Fruit fly (Drosophila melanogaster) whole organism, embryonic: ENCODE data around the gene CG6028.

Source experiments
- Ada2b ChIP-seq: fragments of 200-800 bp; sonication (Bioruptor generic); IDR thresholded peaks from 2 replicates; pipeline ENCODE4 v1.3.6; 2022; ENCODE audit warnings: missing biosample characterization, missing genetic modification characterization
- Aef1 ChIP-seq: fragments of 200-800 bp; sonication (Bioruptor generic); IDR thresholded peaks from 3 replicates; pipeline ENCODE4 v1.3.6; 2022; ENCODE audit warnings: missing biosample characterization, missing genetic modification characterization
- B-H1 ChIP-seq: fragments of 200-800 bp; sonication (Bioruptor generic); IDR thresholded peaks from 3 replicates; pipeline ENCODE4 v1.3.6; 2022; ENCODE audit warnings: missing biosample characterization, missing genetic modification characterization
- CG10565 ChIP-seq: fragments of 200-800 bp; sonication (Bioruptor generic); optimal IDR thresholded peaks from 3 replicates; lab custom pipeline; 2016; ENCODE audit warnings: missing biosample characterization, mild to moderate bottlenecking, missing genetic modification characterization
- CG12744 ChIP-seq: fragments of 200-800 bp; sonication (Bioruptor generic); optimal IDR thresholded peaks from 2 replicates; lab custom pipeline; 2016; ENCODE audit warnings: missing biosample characterization, missing genetic modification characterization
- CG13424 ChIP-seq: fragments of 200-800 bp; sonication (Bioruptor generic); optimal IDR thresholded peaks from 2 replicates; lab custom pipeline; 2019; ENCODE audit warnings: missing biosample characterization, mild to moderate bottlenecking, missing genetic modification characterization, moderate library complexity
- CG13894 ChIP-seq: fragments of 200-800 bp; sonication (Bioruptor generic); optimal IDR thresholded peaks from 3 replicates; lab custom pipeline; 2018; ENCODE audit warnings: missing biosample characterization, mild to moderate bottlenecking, missing genetic modification characterization, moderate library complexity
- CG14014 ChIP-seq: fragments of 200-800 bp; sonication (Bioruptor generic); IDR thresholded peaks from 2 replicates; pipeline ENCODE4 v1.3.6; 2022; ENCODE audit warnings: missing biosample characterization, missing genetic modification characterization
- CG14441 ChIP-seq: fragments of 200-800 bp; sonication (Bioruptor generic); IDR thresholded peaks from 2 replicates; pipeline ENCODE4 v1.3.6; 2022; ENCODE audit warnings: missing biosample characterization, missing genetic modification characterization
- CG15479 ChIP-seq: fragments of 200-800 bp; sonication (Bioruptor generic); optimal IDR thresholded peaks from 3 replicates; lab custom pipeline; 2019; ENCODE audit warnings: missing biosample characterization, mild to moderate bottlenecking, missing genetic modification characterization, moderate library complexity
- CG17912 ChIP-seq: fragments of 200-800 bp; sonication (Bioruptor generic); optimal IDR thresholded peaks from 2 replicates; lab custom pipeline; 2018; ENCODE audit warnings: missing biosample characterization, mild to moderate bottlenecking, missing genetic modification characterization
- CG18764 ChIP-seq: fragments of 200-800 bp; sonication (Bioruptor generic); optimal IDR thresholded peaks from 3 replicates; lab custom pipeline; 2016; ENCODE audit warnings: missing biosample characterization, missing genetic modification characterization
- CG2712 ChIP-seq: fragments of 200-800 bp; optimal IDR thresholded peaks from 3 replicates; lab custom pipeline; 2019; ENCODE audit warnings: missing biosample characterization, mild to moderate bottlenecking, missing genetic modification characterization, moderate library complexity
- CG30431 ChIP-seq: fragments of 200-800 bp; sonication (Bioruptor generic); optimal IDR thresholded peaks from 2 replicates; lab custom pipeline; 2017; ENCODE audit warnings: missing biosample characterization, missing genetic modification characterization
- CG3726 ChIP-seq: fragments of 200-800 bp; sonication (Bioruptor generic); IDR thresholded peaks from 3 replicates; pipeline ENCODE4, ENCODE4 v1.3.6; 2022; ENCODE audit warnings: missing biosample characterization, missing genetic modification characterization
- CG4360 ChIP-seq: fragments of 200-800 bp; sonication (Bioruptor generic); IDR thresholded peaks from 2 replicates; pipeline ENCODE4 v1.3.6; 2022; ENCODE audit warnings: missing biosample characterization, missing genetic modification characterization
- CG4404 ChIP-seq: fragments of 200-800 bp; sonication (Bioruptor generic); IDR thresholded peaks from 2 replicates; pipeline ENCODE4 v1.3.6; 2022; ENCODE audit warnings: missing biosample characterization, missing genetic modification characterization
- CG7372 ChIP-seq: fragments of 200-800 bp; sonication (Bioruptor generic); IDR thresholded peaks from 2 replicates; pipeline ENCODE4 v1.3.6; 2022; ENCODE audit warnings: missing biosample characterization, missing genetic modification characterization
- CG8089 ChIP-seq: fragments of 200-800 bp; sonication (Bioruptor generic); optimal IDR thresholded peaks from 3 replicates; lab custom pipeline; 2016; ENCODE audit warnings: missing biosample characterization, missing genetic modification characterization
- CG9876 ChIP-seq: fragments of 200-800 bp; sonication (Bioruptor generic); optimal IDR thresholded peaks from 2 replicates; lab custom pipeline; 2016; ENCODE audit warnings: missing biosample characterization, missing genetic modification characterization
- Dek ChIP-seq: fragments of 200-800 bp; sonication (Bioruptor generic); optimal IDR thresholded peaks from 3 replicates; lab custom pipeline; 2019; ENCODE audit warnings: missing biosample characterization, mild to moderate bottlenecking, missing genetic modification characterization, moderate library complexity
- Drgx ChIP-seq: fragments of 200-800 bp; sonication (Bioruptor generic); IDR thresholded peaks from 2 replicates; pipeline ENCODE4 v1.3.6; 2022; ENCODE audit warnings: missing biosample characterization, missing genetic modification characterization
- Hr51 ChIP-seq, 2 experiments: fragments of 200-800 bp; sonication (Bioruptor generic); optimal IDR thresholded peaks; 2 replicates in 1 of 2; 3 replicates in 1 of 2; lab custom pipeline; 2016 to 2018; ENCODE audit warnings: missing biosample characterization in 2 of 2, missing genetic modification characterization in 2 of 2, mild to moderate bottlenecking in 1 of 2, moderate library complexity in 1 of 2
- Lpt ChIP-seq: fragments of >200 bp; optimal IDR thresholded peaks from 2 replicates; lab custom pipeline; 2018; ENCODE audit warnings: missing biosample characterization, missing genetic modification characterization
- Pdp1 ChIP-seq, 2 experiments: fragments of 200-800 bp; sonication (Bioruptor generic); optimal IDR thresholded peaks; 3 replicates each; lab custom pipeline; 2016; ENCODE audit warnings: missing biosample characterization in 2 of 2, missing genetic modification characterization in 2 of 2, mild to moderate bottlenecking in 1 of 2, moderate library complexity in 1 of 2
- Ravus ChIP-seq: fragments of 200-800 bp; sonication (Bioruptor generic); IDR thresholded peaks from 2 replicates; pipeline ENCODE4 v1.3.6; 2022; ENCODE audit warnings: missing biosample characterization, missing genetic modification characterization
- Spps ChIP-seq: fragments of 200-800 bp; sonication (Bioruptor generic); optimal IDR thresholded peaks from 2 replicates; lab custom pipeline; 2018; ENCODE audit warnings: missing biosample characterization, mild to moderate bottlenecking, missing genetic modification characterization
- abd-A ChIP-seq: fragments of 200-800 bp; sonication (Bioruptor generic); optimal IDR thresholded peaks from 3 replicates; lab custom pipeline; 2019; ENCODE audit warnings: missing biosample characterization, mild to moderate bottlenecking, missing genetic modification characterization, moderate library complexity
- ase ChIP-seq: fragments of 200-800 bp; sonication (Bioruptor generic); IDR thresholded peaks from 3 replicates; pipeline ENCODE4 v1.3.6; 2022; ENCODE audit warnings: missing biosample characterization, missing genetic modification characterization
- bigmax ChIP-seq: fragments of 200-800 bp; sonication (Bioruptor generic); optimal IDR thresholded peaks from 2 replicates; lab custom pipeline; 2018; ENCODE audit warnings: missing biosample characterization, mild to moderate bottlenecking, missing genetic modification characterization
- bowl ChIP-seq: fragments of 200-800 bp; sonication (Bioruptor generic); IDR thresholded peaks from 2 replicates; pipeline ENCODE4 v1.3.6; 2022; ENCODE audit warnings: missing biosample characterization, missing genetic modification characterization
- crp ChIP-seq, 2 experiments: fragments of 200-800 bp; sonication (Bioruptor generic); optimal IDR thresholded peaks; 2 replicates in 1 of 2; 3 replicates in 1 of 2; lab custom pipeline; 2017; ENCODE audit warnings: missing biosample characterization in 2 of 2, missing genetic modification characterization in 2 of 2, mild to moderate bottlenecking in 1 of 2, moderate library complexity in 1 of 2
- disco-r ChIP-seq: fragments of 200-800 bp; sonication (Bioruptor generic); optimal IDR thresholded peaks from 2 replicates; lab custom pipeline; 2016; ENCODE audit warnings: missing biosample characterization, missing genetic modification characterization
- fru ChIP-seq: fragments of >200 bp; optimal IDR thresholded peaks from 2 replicates; lab custom pipeline; 2017
- gfzf ChIP-seq: fragments of 200-800 bp; sonication (Bioruptor generic); optimal IDR thresholded peaks from 2 replicates; lab custom pipeline; 2016; ENCODE audit warnings: missing biosample characterization, mild to moderate bottlenecking, missing genetic modification characterization, moderate library complexity
- gsb ChIP-seq: fragments of 200-800 bp; sonication (Bioruptor generic); IDR thresholded peaks from 2 replicates; pipeline ENCODE4 v1.3.6; 2022; ENCODE audit warnings: missing biosample characterization, missing genetic modification characterization
- kah ChIP-seq: fragments of 200-800 bp; sonication (Bioruptor generic); optimal IDR thresholded peaks from 2 replicates; lab custom pipeline; 2018; ENCODE audit warnings: missing biosample characterization, mild to moderate bottlenecking, missing genetic modification characterization
- kni ChIP-seq: fragments of 200-800 bp; sonication (Bioruptor generic); optimal IDR thresholded peaks from 3 replicates; lab custom pipeline; 2017; ENCODE audit warnings: mild to moderate bottlenecking, missing biosample characterization, missing genetic modification reagents, missing genetic modification characterization
- mld ChIP-seq: fragments of 200-800 bp; sonication (Bioruptor generic); IDR thresholded peaks from 3 replicates; pipeline ENCODE4 v1.3.6; 2022; ENCODE audit warnings: missing biosample characterization, missing genetic modification characterization; ENCODE audit not compliant: partially characterized antibody
- nau ChIP-seq: fragments of 200-800 bp; sonication (Bioruptor generic); optimal IDR thresholded peaks from 3 replicates; lab custom pipeline; 2017; ENCODE audit warnings: missing biosample characterization, mild to moderate bottlenecking, missing genetic modification characterization, missing genetic modification reagents
- nerfin-1 ChIP-seq: fragments of 200-800 bp; sonication (Bioruptor generic); optimal IDR thresholded peaks from 3 replicates; lab custom pipeline; 2019; ENCODE audit warnings: missing biosample characterization, mild to moderate bottlenecking, missing genetic modification characterization, moderate library complexity
- nerfin-2 ChIP-seq: fragments of 200-800 bp; sonication (Bioruptor generic); IDR thresholded peaks from 2 replicates; pipeline ENCODE4 v1.3.6; 2022; ENCODE audit warnings: missing biosample characterization, missing genetic modification characterization; ENCODE audit not compliant: partially characterized antibody
- sens ChIP-seq: fragments of 200-800 bp; sonication (Bioruptor generic); peaks from one replicate; lab custom pipeline; 2016; ENCODE audit warnings: missing biosample characterization, missing genetic modification characterization
- sim ChIP-seq: fragments of 200-800 bp; sonication (Bioruptor generic); IDR thresholded peaks from 2 replicates; pipeline ENCODE4 v1.3.6; 2022; ENCODE audit warnings: missing biosample characterization, missing genetic modification characterization
- so ChIP-seq: fragments of 200-800 bp; sonication (Bioruptor generic); IDR thresholded peaks from 3 replicates; pipeline ENCODE4 v1.3.6; 2022; ENCODE audit warnings: missing biosample characterization, missing genetic modification characterization
- ssp ChIP-seq: fragments of 200-800 bp; sonication (Bioruptor generic); IDR thresholded peaks from 2 replicates; pipeline ENCODE4 v1.3.6; 2022; ENCODE audit warnings: missing biosample characterization, missing genetic modification characterization
- tap ChIP-seq: fragments of 200-800 bp; optimal IDR thresholded peaks from 3 replicates; lab custom pipeline; 2019; ENCODE audit warnings: missing biosample characterization, mild to moderate bottlenecking, missing genetic modification characterization, moderate library complexity
- ttk ChIP-seq: fragments of 200-800 bp; sonication (Bioruptor generic); IDR thresholded peaks from 2 replicates; pipeline ENCODE4 v2.1.2; 2022; ENCODE audit warnings: missing biosample characterization, missing genetic modification characterization
- zen ChIP-seq: fragments of 200-800 bp; sonication (Bioruptor generic); optimal IDR thresholded peaks from 3 replicates; lab custom pipeline; 2018; ENCODE audit warnings: missing biosample characterization, mild to moderate bottlenecking, missing genetic modification characterization, moderate library complexity

The CG6028 gene

dm6 chr3R:22026922-22027742 lies 1.8 kb upstream of the CG6028 start, which contains the start of the genes Cchl and ND-42 (continued):
- TF ChIP-seq Spps (tag; lab: Kevin White, UChicago) (peak; percentile 25), tap (no peak), Drgx (GFP tag; lab: Robert Waterston, UW) (peak; percentile 62), mld (no peak), nerfin-1 (tag; lab: Kevin White, UChicago) (peak; percentile 74), Pdp1 (GFP tag; optimal IDR thresholded peaks at IDR 0.05; lab: Kevin White, UChicago) (peak; percentile 77 to 95), CG15479 (GFP tag; lab: Kevin White, UChicago) (no peak), CG12744 (GFP tag; lab: Kevin White, UChicago) (no peak), Ravus (GFP tag; lab: Robert Waterston, UW) (peak; percentile 8), nerfin-2 (no peak), fru (lab: Kevin White, UChicago) (no peak), CG7372 (GFP tag; lab: Robert Waterston, UW) (peak; percentile 62; the same call in 1 of the 2 replicates), crp (GFP tag; optimal IDR thresholded peaks at IDR 0.05; lab: Kevin White, UChicago) (peak; percentile 9 to 82), kni (GFP tag; lab: Kevin White, UChicago) (peak; percentile 88), CG18764 (GFP tag; lab: Kevin White, UChicago) (peak; percentile 80), nau (no peak), disco-r (GFP tag; lab: Kevin White, UChicago) (peak; percentile 53), gsb (0 out of 2 replicates have a peak, but pooled peaks have one; percentile 46), CG13894 (tag; lab: Kevin White, UChicago) (peak; percentile 85), Dek (tag; lab: Kevin White, UChicago) (peak; percentile 76), CG13424 (tag; lab: Kevin White, UChicago) (peak; percentile 89), CG9876 (GFP tag; lab: Kevin White, UChicago) (no peak), CG4360 (GFP tag; lab: Robert Waterston, UW) (0 out of 2 replicates have a peak, but pooled peaks have one; percentile 44), ase (peak; percentile 52; the same call in 1 of the 3 replicates), CG14441 (GFP tag; lab: Robert Waterston, UW) (peak; percentile 72), CG3726 (GFP tag; lab: Robert Waterston, UW) (0 out of 3 replicates have a peak, but pooled peaks have one; percentile 15), Aef1 (GFP tag; lab: Robert Waterston, UW) (peak; percentile 73; the same call in 2 of the 3 replicates), CG30431 (GFP tag; lab: Kevin White, UChicago) (peak; percentile 67), CG4404 (GFP tag; lab: Robert Waterston, UW) (peak; percentile 44; the same call in 1 of the 2 replicates), bowl (0 out of 2 replicates have a peak, but pooled peaks have one; percentile 36), Lpt (no peak), Ada2b (GFP tag; lab: Robert Waterston, UW) (peak; percentile 52), CG10565 (no peak), CG14014 (GFP tag; lab: Robert Waterston, UW) (peak; percentile 56; the same call in 1 of the 2 replicates), CG2712 (peak; percentile 85), zen (tag; lab: Kevin White, UChicago) (peak; percentile 79), kah (GFP tag; lab: Kevin White, UChicago) (peak; percentile 68), ssp (GFP tag; lab: Robert Waterston, UW) (peak; percentile 67), B-H1 (GFP tag; lab: Robert Waterston, UW) (peak; percentile 37; the same call in 2 of the 3 replicates), sens (peak; percentile 96), ttk (GFP tag; lab: Robert Waterston, UW) (peak; percentile 50; the same call in 1 of the 2 replicates), gfzf (no peak), Hr51 (GFP tag; optimal IDR thresholded peaks at IDR 0.05; lab: Kevin White, UChicago) (peak; percentile 67 to 82), CG8089 (peak; percentile 52), so (GFP tag; lab: Robert Waterston, UW) (no peak), abd-A (no peak), bigmax (GFP tag; lab: Kevin White, UChicago) (no peak), sim (GFP tag; lab: Robert Waterston, UW) (no peak), CG17912 (GFP tag; lab: Kevin White, UChicago) (peak; percentile 33)
